Worm (Caenorhabditis elegans): ENCODE measurements around the gene Y7A5A.9.

DNA sequence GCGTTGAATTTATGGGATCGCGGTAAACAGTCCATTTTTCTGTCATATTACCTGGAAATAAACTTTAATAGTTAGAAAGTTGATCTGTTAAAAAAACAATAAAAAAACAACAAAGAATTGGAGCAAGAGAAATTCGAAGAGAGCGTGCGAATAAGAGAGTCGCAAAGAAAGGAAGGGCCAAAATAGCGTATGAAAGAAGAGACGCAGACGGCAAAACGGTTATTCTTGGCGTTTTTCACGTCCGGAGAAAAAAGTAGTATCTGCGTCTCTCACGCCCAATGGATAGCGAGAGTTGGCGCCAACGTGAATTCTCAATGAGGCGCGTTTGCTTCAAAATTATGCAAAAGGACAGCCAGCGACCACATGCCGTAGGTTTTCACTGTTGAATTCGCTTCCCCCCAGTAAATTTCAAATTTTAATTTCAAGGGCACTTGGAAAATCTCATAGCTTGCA is 33.6 kb downstream of the Y7A5A.9 start, which contains the start of gene F53H4.6:
- TF ChIP-seq jun-1 (tag; optimal IDR thresholded peaks at IDR 0.05) (no peak), pqm-1 (tag; optimal IDR thresholded peaks at IDR 0.05) (no peak), hif-1 (tag; optimal IDR thresholded peaks at IDR 0.05) (no peak), nhr-28 (tag; optimal IDR thresholded peaks at IDR 0.05) (no peak), mep-1 (tag; optimal IDR thresholded peaks at IDR 0.05) (no peak), unc-62 (GFP tag; optimal IDR thresholded peaks at IDR 0.05 in 1 of 2) (no peak), unc-62 (tag; optimal IDR thresholded peaks at IDR 0.05) (no peak), ama-1 (optimal IDR thresholded peaks at IDR 0.05) (no peak), dmd-9 (GFP tag; IDR thresholded peaks at IDR 0.05) (0 out of 2 replicates have a peak, but pooled peaks have one; percentile 39)

Data from whole organism, L4 larva.